Worm (Caenorhabditis elegans) whole organism, midembryonic: ENCODE data around the gene ZK622.1.

Experiments
- T22C8.4 ChIP-seq: fragments of 200-800 bp; sonication (Bioruptor generic); IDR thresholded peaks from 2 replicates; pipeline ENCODE4 v1.3.6; 2022; ENCODE audit warnings: missing genetic modification characterization, missing compliant biosample characterization
- cog-1 ChIP-seq: sonication (generic microtip); optimal IDR thresholded peaks from 2 replicates; lab custom pipeline; 2016; ENCODE audit warnings: missing genetic modification characterization, missing compliant biosample characterization
- flt-1 ChIP-seq: fragments of 200-800 bp; sonication (Bioruptor generic); IDR thresholded peaks from 2 replicates; pipeline ENCODE4 v1.3.6; 2022; ENCODE audit warnings: missing genetic modification characterization, missing compliant biosample characterization
- klf-2 ChIP-seq: fragments of 200-800 bp; sonication (Bioruptor generic); conservative IDR thresholded peaks from 2 replicates; pipeline ENCODE4 v1.3.6; 2022; ENCODE audit warnings: missing genetic modification reagents, missing genetic modification characterization, missing compliant biosample characterization
- med-1 ChIP-seq: sonication (generic microtip); optimal IDR thresholded peaks from 2 replicates; lab custom pipeline; 2017; ENCODE audit warnings: missing genetic modification characterization, mild to moderate bottlenecking, missing compliant biosample characterization, antibody characterized with exemption, missing genetic modification reagents; ENCODE audit not compliant: insufficient read depth
- ref-1 ChIP-seq: fragments of 200-800 bp; sonication (Bioruptor generic); conservative IDR thresholded peaks from 2 replicates; pipeline ENCODE4 v1.3.6; 2022; ENCODE audit warnings: missing genetic modification reagents, missing genetic modification characterization, missing compliant biosample characterization
- tab-1 ChIP-seq: fragments of 200-800 bp; sonication (Bioruptor generic); IDR thresholded peaks from 2 replicates; pipeline ENCODE4 v1.3.6; 2022; ENCODE audit warnings: missing genetic modification characterization, missing compliant biosample characterization
- ztf-23 ChIP-seq: fragments of 200-800 bp; sonication (Bioruptor generic); IDR thresholded peaks from 2 replicates; pipeline ENCODE4 v1.3.6; 2022; ENCODE audit warnings: missing genetic modification reagents, missing genetic modification characterization, missing compliant biosample characterization
- ztf-29 ChIP-seq: fragments of 200-800 bp; sonication (Bioruptor generic); IDR thresholded peaks from 2 replicates; pipeline ENCODE4 v1.3.6; 2022; ENCODE audit warnings: missing genetic modification reagents, missing genetic modification characterization, missing compliant biosample characterization

ZK622.1 gene

DNA sequence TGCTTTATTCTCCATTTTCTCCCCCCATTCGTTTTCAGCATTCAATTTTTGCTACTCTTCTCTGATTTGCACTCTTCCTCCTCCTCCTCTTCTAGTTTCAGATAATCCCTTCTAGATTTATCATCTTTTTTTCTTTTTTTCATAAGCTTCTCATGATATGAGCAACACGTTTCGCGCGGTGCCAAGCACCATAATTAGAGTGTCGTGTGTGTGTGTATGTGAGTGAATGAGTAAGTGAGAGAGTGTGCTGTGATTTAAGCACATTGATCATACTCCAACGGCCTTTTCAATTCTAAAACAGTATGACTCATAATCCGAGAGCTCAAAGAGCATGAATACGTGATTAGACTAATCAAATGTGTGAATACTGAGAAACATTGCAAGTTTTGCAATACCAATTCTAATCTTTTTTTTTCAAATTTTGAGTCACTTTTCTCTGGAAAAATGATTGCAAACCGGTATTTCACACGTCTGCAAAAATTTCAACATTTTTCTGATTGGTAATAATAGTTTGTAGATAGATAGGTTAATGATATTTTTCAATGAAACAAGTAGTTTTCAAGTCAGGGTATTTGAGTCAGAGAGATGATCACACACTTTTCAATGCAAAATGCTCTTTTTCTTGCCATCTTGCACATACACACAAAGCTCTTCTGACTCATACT, 41.9 kb downstream of the ZK622.1 start:
- no peak for TF ChIP-seq tab-1 (GFP tag; lab: Robert Waterston, UW)
- TF ChIP-seq med-1 (GFP tag; lab: Kevin White, UChicago), result no peak
- no peak for TF ChIP-seq cog-1 (tag; lab: Kevin White, UChicago)
- no peak for TF ChIP-seq ztf-29
- no peak for TF ChIP-seq klf-2 (GFP tag; lab: Robert Waterston, UW)
- no peak for TF ChIP-seq T22C8.4 (GFP tag; lab: Robert Waterston, UW)
- TF ChIP-seq ref-1 (GFP tag; lab: Robert Waterston, UW), result no peak
- TF ChIP-seq flt-1 (GFP tag; lab: Robert Waterston, UW), result no peak
- TF ChIP-seq ztf-23 (GFP tag; lab: Robert Waterston, UW), result no peak

- TF ChIP-seq ztf-29 (0 out of 2 replicates have a peak, but pooled peaks have one; percentile 42), flt-1 (GFP tag; lab: Robert Waterston, UW) (0 out of 2 replicates have a peak, but pooled peaks have one; percentile 8), T22C8.4 (GFP tag; lab: Robert Waterston, UW) (no peak), ztf-23 (GFP tag; lab: Robert Waterston, UW) (peak; percentile 63; the same call in 1 of the 2 replicates)
Observed at ce11 chrII:5336035-5336376, 42.4 kb downstream of the ZK622.1 start.

ce11 chrII:5336660-5337494, 43.3 kb downstream of the ZK622.1 start:
- TF ChIP-seq ztf-29 (no peak), flt-1 (GFP tag; lab: Robert Waterston, UW) (no peak), klf-2 (GFP tag; lab: Robert Waterston, UW) (no peak), cog-1 (tag; lab: Kevin White, UChicago) (peak; percentile 18), med-1 (GFP tag; lab: Kevin White, UChicago) (no peak), ref-1 (GFP tag; lab: Robert Waterston, UW) (no peak)

ce11 chrII:5337495-5337840, 43.9 kb downstream of the ZK622.1 start:
- TF ChIP-seq ref-1 (GFP tag; lab: Robert Waterston, UW) (no peak), T22C8.4 (GFP tag; lab: Robert Waterston, UW) (no peak), klf-2 (GFP tag; lab: Robert Waterston, UW) (no peak), ztf-29 (no peak), cog-1 (tag; lab: Kevin White, UChicago) (no peak), tab-1 (GFP tag; lab: Robert Waterston, UW) (no peak), med-1 (GFP tag; lab: Kevin White, UChicago) (no peak)

ce11 chrII:5338301-5338700, 44.7 kb downstream of the ZK622.1 start:
- TF ChIP-seq tab-1 (GFP tag; lab: Robert Waterston, UW) (no peak), T22C8.4 (GFP tag; lab: Robert Waterston, UW) (no peak), cog-1 (tag; lab: Kevin White, UChicago) (no peak), klf-2 (GFP tag; lab: Robert Waterston, UW) (no peak), ztf-29 (no peak), ztf-23 (GFP tag; lab: Robert Waterston, UW) (no peak), flt-1 (GFP tag; lab: Robert Waterston, UW) (no peak), med-1 (GFP tag; lab: Kevin White, UChicago) (no peak), ref-1 (GFP tag; lab: Robert Waterston, UW) (no peak)

DNA sequence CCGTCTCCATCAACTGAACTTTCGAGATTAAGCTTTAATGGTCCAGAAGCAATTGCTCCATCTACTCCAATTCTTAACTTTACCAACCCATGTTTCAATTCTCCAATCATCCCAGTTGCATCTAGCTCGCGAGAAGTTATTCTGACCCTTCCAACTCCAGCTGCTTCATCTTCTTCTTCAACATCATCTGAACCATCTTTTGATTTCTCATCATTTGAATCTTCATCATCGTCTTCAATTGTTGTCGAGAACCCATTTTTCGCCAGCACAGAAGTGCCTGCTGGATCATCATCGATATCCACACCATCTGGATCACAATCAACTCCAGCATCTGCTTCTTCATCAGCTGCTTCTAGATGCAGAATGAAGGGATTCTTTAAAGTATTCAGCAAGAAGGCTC, 45.9 kb downstream of the ZK622.1 start:
- TF ChIP-seq T22C8.4 (GFP tag; lab: Robert Waterston, UW), result no peak
- no peak for TF ChIP-seq ref-1 (GFP tag; lab: Robert Waterston, UW)
- TF ChIP-seq ztf-29, result no peak
- TF ChIP-seq klf-2 (GFP tag; lab: Robert Waterston, UW), result no peak
- TF ChIP-seq tab-1 (GFP tag; lab: Robert Waterston, UW), result no peak
- no peak for TF ChIP-seq flt-1 (GFP tag; lab: Robert Waterston, UW)
- TF ChIP-seq med-1 (GFP tag; lab: Kevin White, UChicago), result no peak
- no peak for TF ChIP-seq cog-1 (tag; lab: Kevin White, UChicago)
- TF ChIP-seq ztf-23 (GFP tag; lab: Robert Waterston, UW), result no peak

DNA sequence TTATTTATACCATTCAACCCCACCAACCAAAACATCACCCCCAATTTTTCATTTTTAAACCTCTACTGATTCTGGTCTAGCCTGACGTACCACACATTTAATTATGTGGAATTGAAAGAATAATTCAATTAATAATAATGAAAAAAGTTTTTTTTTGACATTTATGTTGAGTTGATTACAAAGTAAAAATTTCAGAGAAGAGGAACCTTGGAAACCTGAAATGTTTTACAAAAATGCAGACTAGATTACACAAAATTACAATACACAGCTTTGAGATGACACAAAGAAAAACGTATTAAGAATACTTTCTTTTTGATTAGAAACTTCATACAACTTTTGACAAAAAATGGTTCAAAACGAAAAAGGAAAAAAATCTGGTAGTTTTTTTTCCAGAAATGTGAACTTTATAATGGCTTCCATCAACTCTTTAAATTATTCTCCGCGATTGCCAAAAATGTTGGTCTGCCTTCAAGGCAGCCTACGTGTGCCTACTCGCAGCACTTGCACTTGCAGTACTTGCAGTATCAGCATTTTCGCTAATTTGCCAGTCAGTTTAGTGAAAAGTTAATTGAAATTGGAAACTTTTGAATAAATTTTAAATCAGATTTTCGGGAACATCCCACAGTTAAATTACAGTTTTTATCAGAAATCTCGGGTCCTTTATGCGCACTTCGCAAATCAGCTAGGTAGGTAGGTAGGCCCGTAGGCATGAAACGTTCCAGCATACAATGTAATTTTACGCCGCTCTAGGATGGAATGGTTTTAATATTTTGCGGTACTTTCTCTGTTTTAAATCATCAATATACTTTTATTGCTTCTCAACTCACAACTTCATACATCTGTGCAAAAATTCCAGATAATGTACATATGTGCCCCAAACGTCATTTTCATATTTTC, 47.3 kb downstream of the ZK622.1 start:
- TF ChIP-seq tab-1 (GFP tag; lab: Robert Waterston, UW), result no peak
- TF ChIP-seq flt-1 (GFP tag; lab: Robert Waterston, UW), result no peak
- TF ChIP-seq klf-2 (GFP tag; lab: Robert Waterston, UW), result no peak
- TF ChIP-seq ztf-23 (GFP tag; lab: Robert Waterston, UW), result no peak
- TF ChIP-seq ztf-29, result no peak
- no peak for TF ChIP-seq T22C8.4 (GFP tag; lab: Robert Waterston, UW)
- no peak for TF ChIP-seq cog-1 (tag; lab: Kevin White, UChicago)
- TF ChIP-seq med-1 (GFP tag; lab: Kevin White, UChicago), result no peak
- no peak for TF ChIP-seq ref-1 (GFP tag; lab: Robert Waterston, UW)

ce11 chrII:5341573-5341972, 48.0 kb downstream of the ZK622.1 start:
- TF ChIP-seq klf-2 (GFP tag; lab: Robert Waterston, UW) (no peak), cog-1 (tag; lab: Kevin White, UChicago) (no peak), tab-1 (GFP tag; lab: Robert Waterston, UW) (no peak), ref-1 (GFP tag; lab: Robert Waterston, UW) (no peak), med-1 (GFP tag; lab: Kevin White, UChicago) (no peak), ztf-23 (GFP tag; lab: Robert Waterston, UW) (no peak), T22C8.4 (GFP tag; lab: Robert Waterston, UW) (no peak), ztf-29 (no peak), flt-1 (GFP tag; lab: Robert Waterston, UW) (no peak)
